Worm (Caenorhabditis elegans): ENCODE data around the gene ZC455.1.

DNA sequence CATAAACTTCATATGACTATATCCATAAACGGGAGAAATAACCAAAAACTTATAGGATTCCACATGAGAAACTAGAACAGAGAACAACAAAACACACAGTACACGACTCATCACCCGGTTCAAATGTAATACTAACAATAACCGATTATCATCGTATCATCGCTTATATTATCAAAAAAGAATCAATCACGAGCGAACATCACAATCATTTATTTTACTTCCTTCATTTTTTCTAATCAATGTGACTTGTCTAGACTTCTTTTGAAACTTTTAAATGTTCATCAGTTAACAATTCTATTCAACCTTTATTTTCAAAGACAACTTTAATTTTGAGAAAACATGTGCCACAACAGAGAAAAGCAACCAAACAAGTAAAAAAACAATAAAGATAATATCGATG, 21.9 kb downstream of the ZC455.1 start, which contains the start of gene ugt-4:
- TF ChIP-seq W03F9.2 (tag; optimal IDR thresholded peaks at IDR 0.05) (no peak), him-1 (tag; optimal IDR thresholded peaks at IDR 0.05) (no peak)
